Worm (Caenorhabditis elegans): Measurements from ENCODE around the gene R02F11.1.

The R02F11.1 gene

ce11 chrV:4834277-4834676, 33.4 kb downstream of the R02F11.1 start, which contains the start of gene C37H5.14:
C37H5.14 (minus strand) TSS chrV:4834377.
- TF ChIP-seq ztf-1 (GFP tag; conservative IDR thresholded peaks at IDR 0.05) = no peak
- no peak for TF ChIP-seq F13H6.1 (tag; optimal IDR thresholded peaks at IDR 0.05)

- TF ChIP-seq nhr-10 (tag; optimal IDR thresholded peaks at IDR 0.05) = no peak
- no peak for TF ChIP-seq alr-1 (tag; optimal IDR thresholded peaks at IDR 0.05)
- no peak for TF ChIP-seq Y55F3AM.14 (GFP tag; optimal IDR thresholded peaks at IDR 0.05)
- no peak for TF ChIP-seq blmp-1 (tag; optimal IDR thresholded peaks at IDR 0.05; ENCODE audit: insufficient read depth)
- no peak for TF ChIP-seq C34F6.9 (tag; optimal IDR thresholded peaks at IDR 0.05)
- TF ChIP-seq ceh-82 (tag; optimal IDR thresholded peaks at IDR 0.05) = no peak
- TF ChIP-seq nhr-12 (tag; optimal IDR thresholded peaks at IDR 0.05) = no peak
- TF ChIP-seq mbf-1 (tag; optimal IDR thresholded peaks at IDR 0.05) = no peak
- TF ChIP-seq mab-5 (tag; optimal IDR thresholded peaks at IDR 0.05) = no peak
- TF ChIP-seq ztf-4 (tag; optimal IDR thresholded peaks at IDR 0.05) = no peak
- no peak for TF ChIP-seq aly-2 (tag; optimal IDR thresholded peaks at IDR 0.05)
- no peak for TF ChIP-seq nhr-11 (tag; optimal IDR thresholded peaks at IDR 0.05)
- TF ChIP-seq lin-11 (tag; optimal IDR thresholded peaks at IDR 0.05) = no peak
- TF ChIP-seq nhr-77 (tag; optimal IDR thresholded peaks at IDR 0.05) = no peak
- no peak for TF ChIP-seq nhr-6 (tag; optimal IDR thresholded peaks at IDR 0.05)
- TF ChIP-seq unc-62 (GFP tag; optimal IDR thresholded peaks at IDR 0.05) = no peak
- TF ChIP-seq sma-3 (GFP tag; optimal IDR thresholded peaks at IDR 0.05) = no peak
- TF ChIP-seq nhr-23 (tag; optimal IDR thresholded peaks at IDR 0.05) = no peak
- no peak for TF ChIP-seq sem-4 (tag; optimal IDR thresholded peaks at IDR 0.05)
- TF ChIP-seq lin-39 (tag; optimal IDR thresholded peaks at IDR 0.05) = no peak
Measured at ce11 chrV:4839913-4840312, 39.0 kb downstream of the R02F11.1 start, which contains the start of gene nas-9. nas-9 (minus strand) TSS chrV:4840013.

- no peak for TF ChIP-seq nhr-23 (tag; optimal IDR thresholded peaks at IDR 0.05)
- TF ChIP-seq mbf-1 (tag; optimal IDR thresholded peaks at IDR 0.05) = no peak
- TF ChIP-seq nhr-77 (tag; optimal IDR thresholded peaks at IDR 0.05) = no peak
- TF ChIP-seq sem-4 (tag; optimal IDR thresholded peaks at IDR 0.05) = no peak
- no peak for TF ChIP-seq nhr-25 (tag; optimal IDR thresholded peaks at IDR 0.05)
- TF ChIP-seq gmeb-1 (tag; optimal IDR thresholded peaks at IDR 0.05) = no peak
- TF ChIP-seq nhr-129 (tag; optimal IDR thresholded peaks at IDR 0.05) = no peak
Measured at ce11 chrV:4841179-4841578, 40.3 kb downstream of the R02F11.1 start, which contains the start of gene cwp-1. cwp-1 (minus strand) TSS chrV:4841279.

ce11 chrV:4842544-4842943, 41.6 kb downstream of the R02F11.1 start, which contains the start of the genes cwp-2 and cwp-3:
cwp-2 (minus strand) TSS chrV:4842644.
cwp-3 (plus strand) TSS chrV:4842836.
- TF ChIP-seq F13H6.1 (tag; optimal IDR thresholded peaks at IDR 0.05) (no peak), ztf-11 (tag; optimal IDR thresholded peaks at IDR 0.05) (no peak), nhr-11 (tag; optimal IDR thresholded peaks at IDR 0.05) (no peak), ceh-82 (tag; optimal IDR thresholded peaks at IDR 0.05) (no peak), blmp-1 (tag; optimal IDR thresholded peaks at IDR 0.05; ENCODE audit: insufficient read depth) (no peak), mdl-1 (tag; optimal IDR thresholded peaks at IDR 0.05) (no peak), mbf-1 (tag; optimal IDR thresholded peaks at IDR 0.05) (no peak), lin-39 (tag; optimal IDR thresholded peaks at IDR 0.05) (no peak), ztf-1 (GFP tag; conservative IDR thresholded peaks at IDR 0.05) (no peak), C34F6.9 (tag; optimal IDR thresholded peaks at IDR 0.05) (no peak), alr-1 (tag; optimal IDR thresholded peaks at IDR 0.05) (no peak), elt-1 (tag; optimal IDR thresholded peaks at IDR 0.05) (no peak), nhr-77 (tag; optimal IDR thresholded peaks at IDR 0.05) (no peak), nhr-6 (tag; optimal IDR thresholded peaks at IDR 0.05) (no peak), ZK546.5 (tag; optimal IDR thresholded peaks at IDR 0.05) (no peak), ama-1 (optimal IDR thresholded peaks at IDR 0.05) (no peak), lsy-2 (tag; optimal IDR thresholded peaks at IDR 0.05) (no peak)

ce11 chrV:4844591-4844990, 43.7 kb downstream of the R02F11.1 start, which contains the start of gene abhd-5.2:
abhd-5.2 (plus strand) TSS chrV:4844685.
- TF ChIP-seq nhr-25 (tag; optimal IDR thresholded peaks at IDR 0.05) (peak; percentile 7), fos-1 (tag; optimal IDR thresholded peaks at IDR 0.05) (peak; percentile 60), unc-55 (GFP tag; optimal IDR thresholded peaks at IDR 0.05) (peak; percentile 66), gmeb-1 (tag; optimal IDR thresholded peaks at IDR 0.05) (peak; percentile 71), C34F6.9 (tag; optimal IDR thresholded peaks at IDR 0.05) (peak; percentile 83), crh-2 (tag; optimal IDR thresholded peaks at IDR 0.05) (peak; percentile 45), dmd-4 (tag; optimal IDR thresholded peaks at IDR 0.05) (no peak), F13H6.1 (tag; optimal IDR thresholded peaks at IDR 0.05) (peak; percentile 25), nhr-129 (tag; optimal IDR thresholded peaks at IDR 0.05) (peak; percentile 79), ztf-4 (tag; optimal IDR thresholded peaks at IDR 0.05) (no peak), peb-1 (tag; optimal IDR thresholded peaks at IDR 0.05) (no peak), Y55F3AM.14 (GFP tag; optimal IDR thresholded peaks at IDR 0.05) (no peak), lsy-2 (tag; optimal IDR thresholded peaks at IDR 0.05) (peak in 1 of 2 experiments; percentile 61), sma-9 (GFP tag; optimal IDR thresholded peaks at IDR 0.05) (peak; percentile 45), sma-9 (tag; optimal IDR thresholded peaks at IDR 0.05) (no peak), sma-3 (GFP tag; optimal IDR thresholded peaks at IDR 0.05) (peak; percentile 12)

Data from whole organism, L2 larva.